Fruit fly (Drosophila melanogaster) whole organism, wandering third instar larva: ENCODE results near the gene Hsp27.
A peak's percentile ranks its signal among the peaks of the same experiment; 100 is the strongest.

ENCODE experiments used
- Abd-B ChIP-seq: fragments of >200 bp; optimal IDR thresholded peaks from 2 replicates; lab custom pipeline; 2017; ENCODE audit warnings: missing biosample characterization, missing genetic modification characterization
- CG32264 ChIP-seq: fragments of 200-800 bp; sonication (Bioruptor generic); optimal IDR thresholded peaks from 2 replicates; lab custom pipeline; 2016; ENCODE audit warnings: missing biosample characterization, missing genetic modification characterization
- CG9705 ChIP-seq: fragments of 200-800 bp; sonication (Bioruptor generic); optimal IDR thresholded peaks from 2 replicates; lab custom pipeline; 2018; ENCODE audit warnings: missing biosample characterization, mild to moderate bottlenecking, missing genetic modification characterization
- CrebA ChIP-seq: fragments of 200-800 bp; sonication (Bioruptor generic); optimal IDR thresholded peaks from 2 replicates; lab custom pipeline; 2016; ENCODE audit warnings: missing biosample characterization, mild to moderate bottlenecking, missing genetic modification characterization, borderline replicate concordance
- Dfd ChIP-seq: fragments of >200 bp; optimal IDR thresholded peaks from 2 replicates; lab custom pipeline; 2017; ENCODE audit warnings: missing biosample characterization, missing genetic modification characterization
- Dif ChIP-seq: fragments of 200-275, 200-300 bp; sonication (Bioruptor generic); optimal IDR thresholded peaks from 2 replicates; lab custom pipeline; 2018; ENCODE audit warnings: missing biosample characterization, missing genetic modification characterization; ENCODE audit not compliant: partially characterized antibody
- GATAd ChIP-seq: sonication (Bioruptor generic); optimal IDR thresholded peaks from 2 replicates; lab custom pipeline; 2016; ENCODE audit warnings: missing biosample characterization, missing genetic modification characterization
- HLH106 ChIP-seq: fragments of 200-800 bp; optimal IDR thresholded peaks from 3 replicates; lab custom pipeline; 2019; ENCODE audit warnings: missing biosample characterization, mild to moderate bottlenecking, missing genetic modification characterization, moderate library complexity
- Hnf4 ChIP-seq: fragments of 200-800 bp; sonication (Bioruptor generic); optimal IDR thresholded peaks from 2 replicates; lab custom pipeline; 2016; ENCODE audit warnings: missing biosample characterization, mild to moderate bottlenecking, missing genetic modification characterization
- Hr78 ChIP-seq: fragments of >200 bp; optimal IDR thresholded peaks from 2 replicates; lab custom pipeline; 2017; ENCODE audit warnings: missing biosample characterization, missing genetic modification characterization
- Hr83 ChIP-seq: fragments of 200-300 bp; sonication (Bioruptor generic); optimal IDR thresholded peaks from 2 replicates; lab custom pipeline; 2016; ENCODE audit warnings: missing biosample characterization, mild to moderate bottlenecking, missing genetic modification characterization, moderate library complexity; ENCODE audit not compliant: poor library complexity, severe bottlenecking
- Jra ChIP-seq: sonication (Bioruptor generic); optimal IDR thresholded peaks from 2 replicates; lab custom pipeline; 2016; ENCODE audit warnings: missing biosample characterization, missing genetic modification characterization
- Mio ChIP-seq: sonication (Bioruptor generic); optimal IDR thresholded peaks from 2 replicates; lab custom pipeline; 2016; ENCODE audit warnings: missing biosample characterization, missing genetic modification characterization
- Myc ChIP-seq: fragments of >200 bp; optimal IDR thresholded peaks from 2 replicates; lab custom pipeline; 2017
- N ChIP-seq: fragments of >200 bp; optimal IDR thresholded peaks from 2 replicates; lab custom pipeline; 2018; ENCODE audit warnings: missing biosample characterization, missing external identifiers, missing genetic modification characterization
- OdsH ChIP-seq: fragments of 200-800 bp; sonication (Bioruptor generic); optimal IDR thresholded peaks from 2 replicates; lab custom pipeline; 2016; ENCODE audit warnings: missing biosample characterization, mild to moderate bottlenecking, missing genetic modification characterization
- Rel ChIP-seq, 2 experiments: fragments of 200-800 bp; sonication (Bioruptor generic) in 1 of 2; optimal IDR thresholded peaks; 2 replicates in 1 of 2; 3 replicates in 1 of 2; lab custom pipeline; 2016 to 2019; ENCODE audit warnings: mild to moderate bottlenecking in 2 of 2, missing biosample characterization in 2 of 2, missing genetic modification characterization in 2 of 2, moderate library complexity in 1 of 2
- Sp1 ChIP-seq: fragments of 200-800 bp; sonication (Bioruptor generic); optimal IDR thresholded peaks from 3 replicates; lab custom pipeline; 2019; ENCODE audit warnings: missing biosample characterization, mild to moderate bottlenecking, missing genetic modification characterization, moderate library complexity
- Vsx2 ChIP-seq: fragments of 200-300, 225-300 bp; sonication (Bioruptor generic); optimal IDR thresholded peaks from 2 replicates; lab custom pipeline; 2018; ENCODE audit warnings: missing biosample characterization, missing genetic modification characterization; ENCODE audit not compliant: partially characterized antibody
- br ChIP-seq: fragments of 200-800 bp; sonication (Bioruptor generic); optimal IDR thresholded peaks from 2 replicates; lab custom pipeline; 2016; ENCODE audit warnings: missing biosample characterization, missing genetic modification characterization
- brk ChIP-seq: fragments of 200-800 bp; sonication (Bioruptor generic); optimal IDR thresholded peaks from 2 replicates; lab custom pipeline; 2016; ENCODE audit warnings: missing biosample characterization, mild to moderate bottlenecking, missing genetic modification characterization
- dl ChIP-seq, 2 experiments: fragments of 175-275, 200-275 bp in 1 of 2; fragments of 200-275 bp in 1 of 2; sonication (Bioruptor generic); optimal IDR thresholded peaks; lab custom pipeline; 2018; ENCODE audit warnings: mild to moderate bottlenecking in 2 of 2, missing biosample characterization in 2 of 2, missing genetic modification characterization in 2 of 2, moderate library complexity in 2 of 2; ENCODE audit not compliant: partially characterized antibody in 2 of 2, insufficient read depth in 1 of 2
- dmrt93B ChIP-seq: fragments of 200-800 bp; sonication (Bioruptor generic); optimal IDR thresholded peaks from 2 replicates; lab custom pipeline; 2018; ENCODE audit warnings: missing biosample characterization, mild to moderate bottlenecking, missing genetic modification characterization
- dsf ChIP-seq: sonication (Bioruptor generic); optimal IDR thresholded peaks from 2 replicates; lab custom pipeline; 2016; ENCODE audit warnings: missing biosample characterization, missing genetic modification characterization, borderline replicate concordance
- ey ChIP-seq: fragments of 200-800 bp; sonication (Bioruptor generic); optimal IDR thresholded peaks from 2 replicates; lab custom pipeline; 2016; ENCODE audit warnings: missing biosample characterization, missing genetic modification characterization
- foxo ChIP-seq, 2 experiments: fragments of 200-800 bp; sonication (Bioruptor generic); optimal IDR thresholded peaks; 2 replicates in 1 of 2; 3 replicates in 1 of 2; lab custom pipeline; 2016 to 2017; ENCODE audit warnings: missing biosample characterization in 2 of 2, missing genetic modification characterization in 2 of 2
- fru ChIP-seq: fragments of 200-800 bp; sonication (Bioruptor generic); optimal IDR thresholded peaks from 3 replicates; lab custom pipeline; 2016; ENCODE audit warnings: missing biosample characterization, mild to moderate bottlenecking, missing genetic modification characterization
- h ChIP-seq: fragments of 200-800 bp; sonication (Bioruptor generic); optimal IDR thresholded peaks from 3 replicates; lab custom pipeline; 2016; ENCODE audit warnings: missing biosample characterization, mild to moderate bottlenecking, missing genetic modification characterization
- jim ChIP-seq: fragments of 175-275, 200-325 bp; sonication (Bioruptor generic); optimal IDR thresholded peaks from 2 replicates; lab custom pipeline; 2016; ENCODE audit warnings: missing biosample characterization, mild to moderate bottlenecking, missing genetic modification characterization
- lola ChIP-seq: fragments of >200 bp; optimal IDR thresholded peaks from 2 replicates; lab custom pipeline; 2017; ENCODE audit warnings: missing biosample characterization, missing genetic modification characterization
- pan ChIP-seq: fragments of >200 bp; optimal IDR thresholded peaks from 2 replicates; lab custom pipeline; 2017
- psq ChIP-seq: fragments of 200-800 bp; sonication (Bioruptor generic); optimal IDR thresholded peaks from 3 replicates; lab custom pipeline; 2017; ENCODE audit warnings: missing biosample characterization, mild to moderate bottlenecking, missing genetic modification characterization, moderate library complexity
- rgr ChIP-seq: fragments of 200-800 bp; sonication (Bioruptor generic); optimal IDR thresholded peaks from 3 replicates; lab custom pipeline; 2016; ENCODE audit warnings: missing biosample characterization, mild to moderate bottlenecking, missing genetic modification characterization
- sage ChIP-seq: fragments of 200-800 bp; sonication (Bioruptor generic); optimal IDR thresholded peaks from 2 replicates; lab custom pipeline; 2016; ENCODE audit warnings: missing biosample characterization, mild to moderate bottlenecking, missing genetic modification characterization
- sv ChIP-seq: fragments of 200-800 bp; sonication (Bioruptor generic); optimal IDR thresholded peaks from 3 replicates; lab custom pipeline; 2016; ENCODE audit warnings: missing biosample characterization, missing genetic modification characterization
- tai ChIP-seq: sonication (Bioruptor generic); optimal IDR thresholded peaks from 2 replicates; lab custom pipeline; 2016; ENCODE audit warnings: missing biosample characterization, missing genetic modification characterization
- usp ChIP-seq: fragments of >200 bp; optimal IDR thresholded peaks from 2 replicates; lab custom pipeline; 2017; ENCODE audit warnings: missing biosample characterization, missing genetic modification characterization
- woc ChIP-seq: sonication (Bioruptor generic); optimal IDR thresholded peaks from 2 replicates; lab custom pipeline; 2016; ENCODE audit warnings: missing biosample characterization, mild to moderate bottlenecking, missing genetic modification characterization

Hsp27 gene

DNA sequence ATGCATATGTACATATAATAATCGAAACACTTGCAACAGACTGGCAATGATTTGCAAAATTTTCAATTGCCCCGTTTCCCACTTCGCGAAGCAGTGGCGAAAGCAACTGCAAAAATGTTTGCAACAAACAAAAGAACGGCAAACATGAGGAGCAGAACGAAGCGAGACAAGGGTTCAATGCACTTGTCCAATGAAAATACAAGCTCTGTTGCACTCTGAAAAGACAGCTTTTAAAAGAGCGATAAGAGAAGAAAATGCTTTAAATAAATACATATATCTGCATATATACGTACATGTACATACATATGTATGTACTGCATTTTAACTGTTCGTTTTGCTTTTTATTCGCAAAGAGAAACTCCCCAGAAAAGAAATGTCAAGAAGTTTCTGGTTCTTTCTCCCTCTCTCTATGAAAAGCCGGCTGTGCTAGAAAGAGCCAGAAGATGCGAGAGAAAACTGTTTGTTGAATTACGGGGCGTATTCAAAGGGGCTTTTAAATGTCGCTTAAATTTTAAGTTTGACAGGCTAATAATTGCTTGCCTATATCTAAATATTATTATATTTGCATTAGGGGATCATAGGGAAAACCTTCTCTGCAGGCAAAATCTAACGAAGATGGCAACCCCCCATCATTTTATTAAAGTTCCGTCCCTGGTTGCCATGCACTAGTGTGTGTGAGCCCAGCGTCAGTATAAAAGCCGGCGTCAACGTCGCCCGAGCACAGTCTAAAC, at the start of gene Hsp27:
Hsp27 (plus strand) TSS at position 719 of the 731 bp plus-strand sequence.
- peak; percentile 93 for TF ChIP-seq Mio
- TF ChIP-seq br (GFP tag; lab: Kevin White, UChicago) = peak; percentile 100
- TF ChIP-seq Jra (GFP tag; lab: Kevin White, UChicago) = peak; percentile 98
- peak; percentile 100 for TF ChIP-seq Sp1 (GFP tag; lab: Kevin White, UChicago)
- TF ChIP-seq CG32264 = peak; percentile 99
- TF ChIP-seq Hnf4 (GFP tag; lab: Kevin White, UChicago) = peak; percentile 99
- peak; percentile 100 for TF ChIP-seq rgr (GFP tag; lab: Kevin White, UChicago)
- TF ChIP-seq lola (GFP tag; lab: Kevin White, UChicago) = no peak
- TF ChIP-seq sv (GFP tag; lab: Kevin White, UChicago) = peak; percentile 96
- peak; percentile 100 for TF ChIP-seq woc
- no peak for TF ChIP-seq dl (GFP tag; optimal IDR thresholded peaks at IDR 0.05; lab: Kevin White, UChicago; ENCODE audit: insufficient read depth in 1 of 2, partially characterized antibody in 2 of 2)
- TF ChIP-seq pan = no peak
- TF ChIP-seq CrebA = no peak
- peak; percentile 100 for TF ChIP-seq h
- peak; percentile 100 for TF ChIP-seq psq
- TF ChIP-seq Rel (GFP tag; optimal IDR thresholded peaks at IDR 0.05; lab: Kevin White, UChicago) = peak; percentile 99
- TF ChIP-seq Rel (tag; optimal IDR thresholded peaks at IDR 0.05; lab: Kevin White, UChicago) = peak; percentile 94
- peak; percentile 96 for TF ChIP-seq dsf
- peak; percentile 100 for TF ChIP-seq dmrt93B (GFP tag; lab: Kevin White, UChicago)
- TF ChIP-seq jim = peak; percentile 78
- no peak for TF ChIP-seq N (GFP tag; lab: Kevin White, UChicago)
- no peak for TF ChIP-seq Abd-B
- TF ChIP-seq GATAd (GFP tag; lab: Kevin White, UChicago) = peak; percentile 96
- TF ChIP-seq usp (GFP tag; lab: Kevin White, UChicago) = no peak
- TF ChIP-seq Dif (GFP tag; lab: Kevin White, UChicago) = no peak
- TF ChIP-seq HLH106 (tag; lab: Kevin White, UChicago) = peak; percentile 100
- TF ChIP-seq Hr83 = peak; percentile 99
- TF ChIP-seq Hr78 = no peak
- TF ChIP-seq foxo (GFP tag; optimal IDR thresholded peaks at IDR 0.05; lab: Kevin White, UChicago) = peak; percentile 97 to 100
- TF ChIP-seq OdsH (GFP tag; lab: Kevin White, UChicago) = peak; percentile 100
- no peak for TF ChIP-seq Dfd (GFP tag; lab: Kevin White, UChicago)
- TF ChIP-seq brk = peak; percentile 98
- peak; percentile 98 for TF ChIP-seq CG9705 (GFP tag; lab: Kevin White, UChicago)
- TF ChIP-seq fru = peak; percentile 100
- TF ChIP-seq sage (GFP tag; lab: Kevin White, UChicago) = peak; percentile 99
- no peak for TF ChIP-seq Vsx2 (GFP tag; lab: Kevin White, UChicago)
- peak; percentile 96 for TF ChIP-seq tai (GFP tag; lab: Kevin White, UChicago)
- TF ChIP-seq ey (GFP tag; lab: Kevin White, UChicago) = peak; percentile 99
- no peak for TF ChIP-seq Myc (lab: Kevin White, UChicago)

DNA sequence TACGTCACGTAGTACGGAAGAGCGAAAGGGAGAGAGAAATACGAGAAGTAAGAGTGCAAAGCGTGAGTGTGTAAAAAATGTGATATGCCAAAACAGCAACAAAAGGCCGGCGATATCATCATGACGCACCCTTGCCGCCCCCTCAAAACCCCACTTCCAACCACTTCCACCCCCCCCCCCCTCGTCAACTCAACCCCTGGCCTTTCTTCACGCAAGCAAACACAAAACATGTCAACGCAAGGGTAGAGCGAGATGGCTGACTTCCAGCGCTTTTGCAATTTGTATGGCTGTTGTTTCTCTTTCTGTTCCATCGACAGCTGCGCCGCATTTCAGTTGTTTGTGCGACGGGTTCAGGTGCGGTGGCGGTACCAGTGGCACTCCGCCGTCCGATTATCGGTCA, 48.2 kb upstream of the Hsp27 start:
- no peak for TF ChIP-seq brk
- TF ChIP-seq Sp1 (GFP tag; lab: Kevin White, UChicago) = peak; percentile 4
- TF ChIP-seq rgr (GFP tag; lab: Kevin White, UChicago) = peak; percentile 13
- no peak for TF ChIP-seq dsf
- peak; percentile 33 for TF ChIP-seq h
- peak in 1 of 2 experiments; percentile 0 for TF ChIP-seq dl (GFP tag; optimal IDR thresholded peaks at IDR 0.05; lab: Kevin White, UChicago; ENCODE audit: insufficient read depth in 1 of 2, partially characterized antibody in 2 of 2)
- TF ChIP-seq foxo (GFP tag; optimal IDR thresholded peaks at IDR 0.05; lab: Kevin White, UChicago) = peak in 1 of 2 experiments; percentile 14
- TF ChIP-seq CG9705 (GFP tag; lab: Kevin White, UChicago) = no peak
- peak; percentile 73 for TF ChIP-seq psq
- no peak for TF ChIP-seq Jra (GFP tag; lab: Kevin White, UChicago)
- TF ChIP-seq usp (GFP tag; lab: Kevin White, UChicago) = no peak
- TF ChIP-seq Rel (GFP tag; optimal IDR thresholded peaks at IDR 0.05; lab: Kevin White, UChicago) = no peak
- TF ChIP-seq Rel (tag; optimal IDR thresholded peaks at IDR 0.05; lab: Kevin White, UChicago) = peak; percentile 91
- TF ChIP-seq Hr78 = no peak
- TF ChIP-seq dmrt93B (GFP tag; lab: Kevin White, UChicago) = peak; percentile 4
- TF ChIP-seq OdsH (GFP tag; lab: Kevin White, UChicago) = peak; percentile 11
